Worm (Caenorhabditis elegans) whole organism, late embryonic: ENCODE results near the gene Y60C6A.2.

Experiments used
- F13H6.1 ChIP-seq: sonication (generic microtip); optimal IDR thresholded peaks from 2 replicates; lab custom pipeline; 2016; ENCODE audit warnings: missing genetic modification characterization, missing compliant biosample characterization
- Y22D7AL.16 ChIP-seq: sonication (generic microtip); optimal IDR thresholded peaks from 2 replicates; lab custom pipeline; 2016; ENCODE audit warnings: missing genetic modification characterization, missing compliant biosample characterization
- ceh-31 ChIP-seq: sonication (generic microtip); optimal IDR thresholded peaks from 2 replicates; lab custom pipeline; 2016; ENCODE audit warnings: missing genetic modification characterization, missing compliant biosample characterization
- elt-2 ChIP-seq: sonication (generic microtip); optimal IDR thresholded peaks from 2 replicates; lab custom pipeline; 2016; ENCODE audit warnings: missing genetic modification reagents, missing genetic modification characterization, missing compliant biosample characterization
- elt-4 ChIP-seq: sonication (generic microtip); optimal IDR thresholded peaks from 2 replicates; lab custom pipeline; 2016; ENCODE audit warnings: missing genetic modification characterization, missing compliant biosample characterization
- fkh-10 ChIP-seq: fragments of 150-350 bp; optimal IDR thresholded peaks from 2 replicates; lab custom pipeline; 2014; ENCODE audit warnings: missing biosample characterization, missing genetic modification reagents, missing genetic modification characterization
- gmeb-2 ChIP-seq: sonication (generic microtip); optimal IDR thresholded peaks from 2 replicates; lab custom pipeline; 2016; ENCODE audit warnings: missing genetic modification characterization, inconsistent platforms, missing compliant biosample characterization
- hlh-15 ChIP-seq: sonication (generic microtip); optimal IDR thresholded peaks from 2 replicates; lab custom pipeline; 2016; ENCODE audit warnings: missing genetic modification characterization, missing compliant biosample characterization
- madf-2 ChIP-seq: sonication (generic microtip); optimal IDR thresholded peaks from 2 replicates; lab custom pipeline; 2017; ENCODE audit warnings: missing genetic modification characterization, missing compliant biosample characterization
- nfya-1 ChIP-seq: sonication (generic microtip); optimal IDR thresholded peaks from 2 replicates; lab custom pipeline; 2017; ENCODE audit warnings: missing genetic modification characterization, mild to moderate bottlenecking, missing compliant biosample characterization, antibody characterized with exemption, moderate library complexity
- nhr-11 ChIP-seq: fragments of 150-350 bp; optimal IDR thresholded peaks from 2 replicates; lab custom pipeline; 2014; ENCODE audit warnings: missing biosample characterization, missing genetic modification characterization
- pha-2 ChIP-seq: sonication (generic microtip); optimal IDR thresholded peaks from 2 replicates; lab custom pipeline; 2017; ENCODE audit warnings: mild to moderate bottlenecking, missing genetic modification characterization, missing compliant biosample characterization
- pqm-1 ChIP-seq: sonication (generic microtip); optimal IDR thresholded peaks from 2 replicates; lab custom pipeline; 2016; ENCODE audit warnings: missing genetic modification characterization, missing compliant biosample characterization
- syd-9 ChIP-seq: sonication (generic microtip); optimal IDR thresholded peaks from 2 replicates; lab custom pipeline; 2016; ENCODE audit warnings: mild to moderate bottlenecking, missing genetic modification characterization, moderate library complexity, missing compliant biosample characterization

- no peak for TF ChIP-seq elt-4
- no peak for TF ChIP-seq gmeb-2
- no peak for TF ChIP-seq pqm-1
- no peak for TF ChIP-seq madf-2 (tag; lab: Kevin White, UChicago)
- TF ChIP-seq fkh-10 (GFP tag; lab: Kevin White, UChicago), result no peak
- TF ChIP-seq hlh-15, result no peak
- no peak for TF ChIP-seq nhr-11 (tag; lab: Kevin White, UChicago)
- peak; percentile 84 for TF ChIP-seq nfya-1 (tag; lab: Kevin White, UChicago)
- TF ChIP-seq Y22D7AL.16 (tag; lab: Kevin White, UChicago), result no peak
- peak; percentile 46 for TF ChIP-seq syd-9 (tag; lab: Kevin White, UChicago)
- peak; percentile 5 for TF ChIP-seq F13H6.1 (tag; lab: Kevin White, UChicago)
- TF ChIP-seq pha-2 (tag; lab: Kevin White, UChicago), result no peak
- TF ChIP-seq ceh-31, result peak; percentile 67
- TF ChIP-seq elt-2 (tag; lab: Kevin White, UChicago), result peak; percentile 38
Measured at ce11 chrV:4826710-4827380, 41.6 kb upstream of the Y60C6A.2 start, which contains the start of the genes hsp-6 and C37H5.5.
